Worm (Caenorhabditis elegans) whole organism, L4 larva: ENCODE measurements around the gene Y54F10BM.23.

Experiments used
- Y5F2A.4 ChIP-seq: fragments of 200-800 bp; sonication (Bioruptor generic); optimal IDR thresholded peaks from 2 replicates; lab custom pipeline; 2018; ENCODE audit warnings: mild to moderate bottlenecking, missing genetic modification characterization, missing compliant biosample characterization
- aly-2 ChIP-seq: sonication (generic microtip); optimal IDR thresholded peaks from 2 replicates; lab custom pipeline; 2018; ENCODE audit warnings: missing biosample characterization, missing genetic modification characterization
- ces-1 ChIP-seq: fragments of 150-350 bp; sonication (generic microtip); optimal IDR thresholded peaks from 4 replicates; lab custom pipeline; 2014; ENCODE audit warnings: missing biosample characterization, missing genetic modification reagents, missing genetic modification characterization
- dve-1 ChIP-seq: sonication (generic microtip); optimal IDR thresholded peaks from 2 replicates; lab custom pipeline; 2017; ENCODE audit warnings: antibody characterized with exemption, mild to moderate bottlenecking, missing genetic modification characterization, missing compliant biosample characterization; ENCODE audit not compliant: insufficient read depth
- hmg-1.1 ChIP-seq: fragments of 200-800 bp; sonication (Bioruptor generic); IDR thresholded peaks from 2 replicates; pipeline ENCODE4 v1.3.6; 2022; ENCODE audit warnings: missing genetic modification reagents, missing genetic modification characterization, missing compliant biosample characterization
- nhr-11 ChIP-seq: fragments of 150-350 bp; optimal IDR thresholded peaks from 2 replicates; lab custom pipeline; 2014; ENCODE audit warnings: missing biosample characterization, missing genetic modification characterization
- nhr-76 ChIP-seq: fragments of 150-350 bp; optimal IDR thresholded peaks from 2 replicates; lab custom pipeline; 2014; ENCODE audit warnings: missing biosample characterization, missing genetic modification characterization
- nhr-77 ChIP-seq: fragments of 150-350 bp; optimal IDR thresholded peaks from 2 replicates; lab custom pipeline; 2014; ENCODE audit warnings: missing biosample characterization, missing genetic modification characterization
- pha-4 ChIP-seq, 2 experiments: fragments of 150-350 bp in 1 of 2; fragments of 200-800 bp in 1 of 2; sonication (Bioruptor generic) in 1 of 2; IDR thresholded peaks in 1 of 2; optimal IDR thresholded peaks in 1 of 2; 2 replicates each; pipeline versions ENCODE4 v1.3.6 to Lab custom; 2014 to 2022; ENCODE audit warnings: missing genetic modification characterization in 2 of 2, missing genetic modification reagents in 2 of 2, missing biosample characterization in 1 of 2, missing compliant biosample characterization in 1 of 2
- rbr-2 ChIP-seq: sonication (generic microtip); optimal IDR thresholded peaks from 2 replicates; lab custom pipeline; 2016; ENCODE audit warnings: missing genotype, missing genetic modification characterization, missing compliant biosample characterization
- snpc-4 ChIP-seq: fragments of 150-350 bp; optimal IDR thresholded peaks from 2 replicates; lab custom pipeline; 2014; ENCODE audit warnings: missing biosample characterization, missing genetic modification characterization
- zfp-3 ChIP-seq: fragments of 200-800 bp; sonication (Bioruptor generic); conservative IDR thresholded peaks from 2 replicates; pipeline ENCODE4 v1.3.6; 2022; ENCODE audit warnings: missing genetic modification reagents, missing genetic modification characterization, missing compliant biosample characterization

DNA sequence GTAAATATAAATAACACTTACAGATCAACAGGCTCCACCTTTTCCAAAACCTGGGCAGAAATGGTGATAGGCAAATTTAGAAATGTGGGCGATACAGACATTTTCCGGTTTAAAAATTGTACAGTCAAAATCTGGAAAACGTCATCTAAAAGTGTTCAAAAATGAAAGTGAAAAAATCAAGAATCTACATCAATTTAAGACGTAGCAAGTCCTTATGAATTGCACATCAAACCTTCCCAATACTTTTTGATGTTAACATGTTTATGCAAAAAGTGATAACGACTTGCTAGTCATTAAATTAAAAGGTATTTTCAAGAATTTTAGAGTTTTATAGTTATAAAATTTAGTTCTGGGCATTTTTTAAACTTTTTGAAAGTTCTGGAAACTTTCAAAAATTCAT lies 28.0 kb downstream of the Y54F10BM.23 start, which contains the start of gene fbxa-7:
- no peak for TF ChIP-seq hmg-1.1
- TF ChIP-seq ces-1: no peak
- no peak for TF ChIP-seq snpc-4 (tag; lab: Kevin White, UChicago)
- TF ChIP-seq aly-2: no peak
- TF ChIP-seq rbr-2 (tag; lab: Kevin White, UChicago): no peak
- no peak for TF ChIP-seq dve-1 (tag; lab: Kevin White, UChicago)
- no peak for TF ChIP-seq nhr-11 (tag; lab: Kevin White, UChicago)
- TF ChIP-seq nhr-76 (tag; lab: Kevin White, UChicago): no peak
- no peak for TF ChIP-seq nhr-77 (tag; lab: Kevin White, UChicago)
- no peak for TF ChIP-seq zfp-3 (GFP tag; lab: Robert Waterston, UW)
- no peak for TF ChIP-seq pha-4 (GFP tag; IDR thresholded peaks at IDR 0.05; lab: Robert Waterston, UW)
- TF ChIP-seq pha-4 (tag; optimal IDR thresholded peaks at IDR 0.05; lab: Kevin White, UChicago): no peak
- TF ChIP-seq Y5F2A.4: no peak
